Fruit fly (Drosophila melanogaster): ENCODE measurements around the gene Jon66Ci.

- no peak for TF ChIP-seq CG8478 (optimal IDR thresholded peaks at IDR 0.05)
- no peak for TF ChIP-seq pan (optimal IDR thresholded peaks at IDR 0.05)
These were observed 13.8 kb downstream of the Jon66Ci start, which contains the start of the genes Tpt, mkg-p and CG13667 for dm6 chr3L:8405123-8405522.

Measured in whole organism.